Worm (Caenorhabditis elegans) whole organism, L4 larva: ENCODE data around the gene col-137.
"Not testable (repeated sequence)": the region's sequence is repeated elsewhere in the genome, so short reads cannot be mapped to it uniquely, and the experiment has no call there.

Experiments
- ama-1 ChIP-seq: fragments of 150-350 bp; optimal IDR thresholded peaks from 2 replicates; lab custom pipeline; 2014; ENCODE audit warnings: inconsistent platforms, mixed read lengths
- ces-1 ChIP-seq: fragments of 150-350 bp; sonication (generic microtip); optimal IDR thresholded peaks from 4 replicates; lab custom pipeline; 2014; ENCODE audit warnings: missing biosample characterization, missing genetic modification reagents, missing genetic modification characterization
- fos-1 ChIP-seq: fragments of 150-350 bp; optimal IDR thresholded peaks from 2 replicates; lab custom pipeline; 2014; ENCODE audit warnings: missing biosample characterization, missing genetic modification characterization
- nhr-25 ChIP-seq: sonication (generic microtip); optimal IDR thresholded peaks from 2 replicates; lab custom pipeline; 2017; ENCODE audit warnings: missing genetic modification characterization, mild to moderate bottlenecking, missing compliant biosample characterization, antibody characterized with exemption, moderate library complexity, borderline replicate concordance; ENCODE audit not compliant: insufficient read depth
- zag-1 ChIP-seq: fragments of 150-350 bp; optimal IDR thresholded peaks from 2 replicates; lab custom pipeline; 2014; ENCODE audit warnings: missing biosample characterization, missing genetic modification characterization

DNA sequence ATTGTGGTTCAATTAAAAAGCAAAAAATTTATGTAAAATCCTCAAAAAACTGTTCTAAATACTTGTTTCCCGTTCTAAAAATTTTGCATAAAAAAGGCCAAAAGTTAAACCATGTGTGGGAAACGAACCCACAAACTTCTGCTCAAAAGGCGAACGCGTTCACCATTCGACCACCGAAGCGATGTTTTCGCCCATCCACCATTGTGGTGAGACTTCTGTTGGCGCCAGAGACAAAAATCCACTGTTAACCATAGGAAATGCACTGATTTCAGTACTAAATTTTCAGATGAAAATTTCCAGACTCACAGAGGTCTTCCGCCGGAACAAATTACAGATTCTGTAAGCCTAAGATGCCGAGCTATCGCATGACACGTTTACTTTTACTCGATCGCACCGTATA is 49.8 kb downstream of the col-137 start:
- TF ChIP-seq ces-1 (GFP tag; lab: Kevin White, UChicago); ama-1; nhr-25 (tag; lab: Kevin White, UChicago); fos-1; zag-1: not testable (repeated sequence)
